Worm (Caenorhabditis elegans) whole organism, L4 larva: ENCODE results near the gene enee-1.

Source experiments
- D1046.2 ChIP-seq: fragments of 200-800 bp; sonication (Bioruptor generic); IDR thresholded peaks from 2 replicates; pipeline ENCODE4 v1.3.6; 2022; ENCODE audit warnings: missing genetic modification characterization, missing compliant biosample characterization
- R02D3.7 ChIP-seq: fragments of 150-350 bp; sonication (generic microtip); optimal IDR thresholded peaks from 3 replicates; lab custom pipeline; 2014; ENCODE audit warnings: missing biosample characterization, missing genetic modification characterization
- T26A8.4 ChIP-seq: fragments of 200-800 bp; sonication (Bioruptor generic); IDR thresholded peaks from 2 replicates; pipeline ENCODE4 v1.3.6; 2022; ENCODE audit warnings: missing genetic modification characterization, missing compliant biosample characterization
- Y48G9A.11 ChIP-seq: fragments of 200-800 bp; sonication (Bioruptor generic); IDR thresholded peaks from 2 replicates; pipeline ENCODE4 v1.3.6; 2022; ENCODE audit warnings: missing genetic modification reagents, missing genetic modification characterization, missing compliant biosample characterization
- attf-4 ChIP-seq: sonication (generic microtip); optimal IDR thresholded peaks from 3 replicates; lab custom pipeline; 2017; ENCODE audit warnings: missing biosample characterization, missing genetic modification characterization
- ceh-28 ChIP-seq: fragments of 150-350 bp; optimal IDR thresholded peaks from 2 replicates; lab custom pipeline; 2014; ENCODE audit warnings: missing biosample characterization, missing genetic modification reagents, missing genetic modification characterization
- ceh-32 ChIP-seq: sonication (generic microtip); optimal IDR thresholded peaks from 2 replicates; lab custom pipeline; 2016; ENCODE audit warnings: mild to moderate bottlenecking, missing genetic modification characterization, missing compliant biosample characterization; ENCODE audit not compliant: poor library complexity
- ceh-44 ChIP-seq: fragments of 200-800 bp; sonication (Bioruptor generic); IDR thresholded peaks from 2 replicates; pipeline ENCODE4 v1.3.6; 2022; ENCODE audit warnings: missing genetic modification reagents, missing genetic modification characterization, missing compliant biosample characterization
- cey-2 ChIP-seq: sonication (generic microtip); optimal IDR thresholded peaks from 3 replicates; lab custom pipeline; 2017; ENCODE audit warnings: missing genetic modification characterization, mild to moderate bottlenecking, missing compliant biosample characterization, antibody characterized with exemption, borderline replicate concordance; ENCODE audit not compliant: insufficient read depth
- daf-16 ChIP-seq, 3 experiments: sonication (generic microtip); optimal IDR thresholded peaks; 2 replicates each; lab custom pipeline; 2016 to 2017; ENCODE audit warnings: missing genetic modification characterization in 3 of 3, missing genetic modification reagents in 3 of 3, mild to moderate bottlenecking in 2 of 3, missing compliant biosample characterization in 2 of 3, missing biosample characterization in 1 of 3, moderate library complexity in 1 of 3
- daf-8 ChIP-seq: fragments of 200-800 bp; sonication (Bioruptor generic); IDR thresholded peaks from 2 replicates; pipeline ENCODE4 v1.3.6; 2022; ENCODE audit warnings: missing genetic modification characterization, missing compliant biosample characterization
- dmd-6 ChIP-seq: fragments of 200-800 bp; sonication (Bioruptor generic); IDR thresholded peaks from 2 replicates; pipeline ENCODE4 v1.3.6; 2022; ENCODE audit warnings: missing genetic modification reagents, missing genetic modification characterization, missing compliant biosample characterization
- dmd-8 ChIP-seq: fragments of 200-800 bp; sonication (Bioruptor generic); IDR thresholded peaks from 2 replicates; pipeline ENCODE4 v1.3.6; 2022; ENCODE audit warnings: missing genetic modification characterization, missing compliant biosample characterization
- egl-43 ChIP-seq: fragments of 200-800 bp; sonication (Bioruptor generic); IDR thresholded peaks from 2 replicates; pipeline ENCODE4 v1.3.6; 2022; ENCODE audit warnings: missing genetic modification reagents, missing genetic modification characterization, missing compliant biosample characterization
- fos-1 ChIP-seq: fragments of 150-350 bp; optimal IDR thresholded peaks from 2 replicates; lab custom pipeline; 2014; ENCODE audit warnings: missing biosample characterization, missing genetic modification characterization
- gei-8 ChIP-seq: fragments of 200-800 bp; sonication (Bioruptor generic); optimal IDR thresholded peaks from 2 replicates; lab custom pipeline; 2018; ENCODE audit warnings: mild to moderate bottlenecking, missing genetic modification characterization, missing compliant biosample characterization
- hif-1 ChIP-seq, 2 experiments: sonication (generic microtip); optimal IDR thresholded peaks; 2 replicates each; lab custom pipeline; 2016 to 2017; ENCODE audit warnings: missing compliant biosample characterization in 2 of 2, missing genetic modification characterization in 2 of 2, missing genetic modification reagents in 2 of 2, missing genotype in 2 of 2, mild to moderate bottlenecking in 1 of 2
- hlh-11 ChIP-seq: fragments of 200-800 bp; sonication (Bioruptor generic); optimal IDR thresholded peaks from 2 replicates; lab custom pipeline; 2018; ENCODE audit warnings: mild to moderate bottlenecking, missing genetic modification characterization, missing compliant biosample characterization
- hlh-30 ChIP-seq: sonication (generic microtip); optimal IDR thresholded peaks from 2 replicates; lab custom pipeline; 2017; ENCODE audit warnings: antibody characterized with exemption, mild to moderate bottlenecking, missing genetic modification characterization, missing compliant biosample characterization; ENCODE audit not compliant: insufficient read depth
- jun-1 ChIP-seq: fragments of 150-350 bp; optimal IDR thresholded peaks from 2 replicates; lab custom pipeline; 2014; ENCODE audit warnings: missing biosample characterization, missing genetic modification reagents, missing genetic modification characterization
- lim-7 ChIP-seq: fragments of 200-800 bp; sonication (Bioruptor generic); IDR thresholded peaks from 2 replicates; pipeline ENCODE4 v1.3.6; 2022; ENCODE audit warnings: missing genetic modification characterization, missing compliant biosample characterization
- lin-13 ChIP-seq: fragments of 150-350 bp; optimal IDR thresholded peaks from 2 replicates; lab custom pipeline; 2014; ENCODE audit warnings: missing biosample characterization, missing genetic modification reagents, missing genetic modification characterization
- lin-15B ChIP-seq: fragments of 150-350 bp; sonication (generic microtip); optimal IDR thresholded peaks from 3 replicates; lab custom pipeline; 2014; ENCODE audit warnings: missing biosample characterization, missing genetic modification characterization
- lin-39 ChIP-seq: fragments of 150-350 bp; optimal IDR thresholded peaks from 2 replicates; lab custom pipeline; 2014; ENCODE audit warnings: missing biosample characterization, missing genetic modification reagents, missing genetic modification characterization
- mdl-1 ChIP-seq, 2 experiments: fragments of 150-350 bp in 1 of 2; sonication (generic microtip) in 1 of 2; optimal IDR thresholded peaks; 2 replicates each; lab custom pipeline; 2014 to 2017; ENCODE audit warnings: missing biosample characterization in 2 of 2, missing genetic modification characterization in 2 of 2
- mes-2 ChIP-seq: sonication (generic microtip); optimal IDR thresholded peaks from 2 replicates; lab custom pipeline; 2016; ENCODE audit warnings: missing genotype, mild to moderate bottlenecking, missing genetic modification characterization, missing compliant biosample characterization; ENCODE audit not compliant: poor library complexity, severe bottlenecking
- nhr-10 ChIP-seq: fragments of 150-350 bp; optimal IDR thresholded peaks from 2 replicates; lab custom pipeline; 2014; ENCODE audit warnings: missing biosample characterization, missing genetic modification characterization
- nhr-102 ChIP-seq: sonication (generic microtip); optimal IDR thresholded peaks from 2 replicates; lab custom pipeline; 2016; ENCODE audit warnings: mild to moderate bottlenecking, missing genetic modification characterization, moderate library complexity, missing compliant biosample characterization
- nhr-237 ChIP-seq: sonication (generic microtip); optimal IDR thresholded peaks from 2 replicates; lab custom pipeline; 2017; ENCODE audit warnings: missing biosample characterization, missing genetic modification characterization
- nhr-42 ChIP-seq: fragments of 200-800 bp; sonication (Bioruptor generic); IDR thresholded peaks from 2 replicates; pipeline ENCODE4 v1.3.6; 2022; ENCODE audit warnings: missing genetic modification characterization, missing compliant biosample characterization
- nhr-48 ChIP-seq: sonication (generic microtip); optimal IDR thresholded peaks from 2 replicates; lab custom pipeline; 2016; ENCODE audit warnings: mild to moderate bottlenecking, missing genetic modification characterization, missing compliant biosample characterization
- nhr-6 ChIP-seq: fragments of 150-350 bp; optimal IDR thresholded peaks from 2 replicates; lab custom pipeline; 2014; ENCODE audit warnings: missing biosample characterization, missing genetic modification characterization
- nhr-76 ChIP-seq: fragments of 150-350 bp; optimal IDR thresholded peaks from 2 replicates; lab custom pipeline; 2014; ENCODE audit warnings: missing biosample characterization, missing genetic modification characterization
- nhr-77 ChIP-seq: fragments of 150-350 bp; optimal IDR thresholded peaks from 2 replicates; lab custom pipeline; 2014; ENCODE audit warnings: missing biosample characterization, missing genetic modification characterization
- pqm-1 ChIP-seq: sonication (generic microtip); optimal IDR thresholded peaks from 2 replicates; lab custom pipeline; 2017; ENCODE audit warnings: missing biosample characterization, missing genetic modification characterization
- rbr-2 ChIP-seq: sonication (generic microtip); optimal IDR thresholded peaks from 2 replicates; lab custom pipeline; 2016; ENCODE audit warnings: missing genotype, missing genetic modification characterization, missing compliant biosample characterization
- saeg-2 ChIP-seq: fragments of 200-800 bp; sonication (Bioruptor generic); IDR thresholded peaks from 2 replicates; pipeline ENCODE4 v1.3.6; 2022; ENCODE audit warnings: missing genetic modification reagents, missing genetic modification characterization, missing compliant biosample characterization
- snpc-4 ChIP-seq: fragments of 150-350 bp; optimal IDR thresholded peaks from 2 replicates; lab custom pipeline; 2014; ENCODE audit warnings: missing biosample characterization, missing genetic modification characterization
- tra-1 ChIP-seq: fragments of 200-800 bp; sonication (Bioruptor generic); IDR thresholded peaks from 2 replicates; pipeline ENCODE4 v1.3.6; 2022; ENCODE audit warnings: missing genetic modification reagents, missing genetic modification characterization, missing compliant biosample characterization
- unc-62 ChIP-seq, 3 experiments: fragments of 150-350 bp in 1 of 3; sonication (generic microtip); optimal IDR thresholded peaks in 2 of 3; peaks in 1 of 3; 1 replicate in 1 of 3; 2 replicates in 2 of 3; lab custom pipeline; 2014 to 2017; ENCODE audit warnings: missing biosample characterization in 3 of 3, missing genetic modification characterization in 3 of 3, missing genetic modification reagents in 3 of 3, missing genotype in 1 of 3
- vab-7 ChIP-seq: fragments of 200-800 bp; sonication (Bioruptor generic); IDR thresholded peaks from 2 replicates; pipeline ENCODE4 v1.3.6; 2022; ENCODE audit warnings: missing genetic modification reagents, missing genetic modification characterization, missing compliant biosample characterization
- zfp-3 ChIP-seq: fragments of 200-800 bp; sonication (Bioruptor generic); conservative IDR thresholded peaks from 2 replicates; pipeline ENCODE4 v1.3.6; 2022; ENCODE audit warnings: missing genetic modification reagents, missing genetic modification characterization, missing compliant biosample characterization
- zip-11 ChIP-seq: fragments of 200-800 bp; sonication (Bioruptor generic); IDR thresholded peaks from 2 replicates; pipeline ENCODE4 v1.3.6; 2022; ENCODE audit warnings: missing genetic modification characterization, missing compliant biosample characterization
- ztf-11 ChIP-seq: fragments of 150-350 bp; optimal IDR thresholded peaks from 2 replicates; lab custom pipeline; 2014; ENCODE audit warnings: missing biosample characterization, missing genetic modification characterization

Gene enee-1

ce11 chrII:50862-51261 is 26.4 kb downstream of the enee-1 start (continued):
- TF ChIP-seq zfp-3 (GFP tag; lab: Robert Waterston, UW) = no peak
- TF ChIP-seq lin-13 = no peak
- TF ChIP-seq Y48G9A.11 (GFP tag; lab: Robert Waterston, UW) = no peak
- no peak for TF ChIP-seq hif-1 (tag; optimal IDR thresholded peaks at IDR 0.05; lab: Kevin White, UChicago)
- no peak for TF ChIP-seq nhr-10 (tag; lab: Kevin White, UChicago)

DNA sequence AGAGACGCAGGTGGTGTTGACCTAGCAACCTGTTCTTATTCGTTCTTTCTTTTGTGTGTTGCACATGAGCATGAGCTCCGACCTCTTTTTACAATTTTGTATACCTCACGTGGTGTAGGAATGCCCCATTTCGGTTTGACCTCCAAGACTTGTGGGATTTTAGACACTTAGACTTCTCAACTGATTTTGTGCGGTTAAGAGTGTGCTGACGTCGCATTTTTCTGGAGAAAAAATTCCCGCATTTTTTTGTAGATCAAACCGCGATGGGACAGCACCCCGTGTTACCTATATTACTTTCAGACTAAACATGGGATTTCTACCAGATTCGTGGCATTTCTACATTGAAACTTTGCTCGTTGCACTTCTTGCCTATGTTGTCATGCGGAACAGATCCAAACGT is 26.9 kb downstream of the enee-1 start, which contains the start of gene sptl-1:
Gene sptl-1, plus strand, starts transcription at position 301 of the 400 bp plus-strand sequence.
- TF ChIP-seq mes-2 (peak; percentile 7), nhr-77 (no peak), vab-7 (GFP tag; lab: Robert Waterston, UW) (no peak)

DNA sequence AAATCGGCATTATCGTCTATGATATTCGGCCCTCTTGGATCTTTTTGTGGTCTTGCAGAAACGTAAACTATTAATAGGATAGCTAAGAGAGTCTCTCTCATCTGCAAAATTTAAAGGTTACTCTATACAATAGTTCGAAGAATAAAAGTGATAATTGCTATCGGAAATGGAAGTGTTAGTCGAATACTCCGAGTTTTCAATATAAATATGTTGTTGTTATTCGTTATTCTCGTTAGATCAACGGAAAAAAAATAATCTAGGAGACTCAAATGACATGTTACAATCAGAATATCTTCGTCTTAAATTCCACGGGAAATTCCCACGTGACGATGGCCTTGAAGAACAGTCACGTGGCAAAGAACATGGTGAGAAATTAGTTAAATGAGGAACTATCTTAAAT is 30.7 kb downstream of the enee-1 start, which contains the start of gene tre-5:
Gene tre-5, minus strand, starts transcription at position 101 of the 400 bp plus-strand sequence.
- TF ChIP-seq hlh-11 = no peak
- TF ChIP-seq hlh-30 (tag; lab: Kevin White, UChicago) = peak; percentile 33
- TF ChIP-seq rbr-2 = no peak
- no peak for TF ChIP-seq nhr-102
- TF ChIP-seq, all 104 proteins: peak for 1

DNA sequence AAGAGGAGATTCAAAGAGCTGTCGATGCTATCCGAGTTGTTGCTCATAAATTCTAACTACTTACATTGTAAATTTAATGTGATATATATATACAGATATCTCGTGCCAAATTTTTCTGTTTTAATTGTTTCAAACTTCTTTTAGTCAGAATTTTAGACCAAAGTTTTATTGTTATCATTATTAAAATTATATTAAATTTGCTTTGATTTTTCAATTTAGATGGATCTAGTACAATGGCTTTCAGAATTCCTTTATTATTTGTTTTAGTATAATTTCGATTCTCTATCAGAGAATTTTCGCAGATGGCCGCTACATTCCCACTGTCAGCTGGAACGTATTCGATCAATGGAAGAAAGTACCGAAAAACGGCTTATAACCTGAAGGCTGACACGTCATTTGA is 32.9 kb downstream of the enee-1 start, which contains the start of gene ascc-1:
Gene ascc-1, plus strand, starts transcription at position 301 of the 400 bp plus-strand sequence.
- TF ChIP-seq ceh-44 (GFP tag; lab: Robert Waterston, UW) (no peak), mdl-1 (tag; optimal IDR thresholded peaks at IDR 0.05; lab: Kevin White, UChicago) (no peak), pqm-1 (tag; lab: Kevin White, UChicago) (no peak), tra-1 (no peak), daf-16 (GFP tag; optimal IDR thresholded peaks at IDR 0.05; lab: Kevin White, UChicago) (no peak), daf-16 (tag; optimal IDR thresholded peaks at IDR 0.05; lab: Kevin White, UChicago) (no peak), fos-1 (no peak), nhr-42 (GFP tag; lab: Robert Waterston, UW) (no peak), nhr-6 (no peak), D1046.2 (no peak), ceh-28 (no peak), nhr-237 (no peak), lin-15B (tag; lab: Kevin White, UChicago) (no peak), saeg-2 (GFP tag; lab: Robert Waterston, UW) (no peak), rbr-2 (no peak)

- 0 out of 2 replicates have a peak, but pooled peaks have one; percentile 3 for TF ChIP-seq dmd-6 (GFP tag; lab: Robert Waterston, UW)
- 0 out of 2 replicates have a peak, but pooled peaks have one; percentile 9 for TF ChIP-seq dmd-8 (GFP tag; lab: Robert Waterston, UW)
- TF ChIP-seq R02D3.7 = no peak
- peak in 1 of 2 experiments; percentile 78 for TF ChIP-seq unc-62 (GFP tag; optimal IDR thresholded peaks at IDR 0.05 in 1 of 2; lab: Kevin White, UChicago)
- no peak for TF ChIP-seq unc-62 (tag; optimal IDR thresholded peaks at IDR 0.05; lab: Kevin White, UChicago)
- no peak for TF ChIP-seq lin-39
- TF ChIP-seq T26A8.4 = no peak
- TF ChIP-seq ceh-32 = no peak
- no peak for TF ChIP-seq nhr-42 (GFP tag; lab: Robert Waterston, UW)
- TF ChIP-seq nhr-10 (tag; lab: Kevin White, UChicago) = no peak
- TF ChIP-seq zip-11 (GFP tag; lab: Robert Waterston, UW) = no peak
- no peak for TF ChIP-seq cey-2 (tag; lab: Kevin White, UChicago)
- TF ChIP-seq nhr-76 (tag; lab: Kevin White, UChicago) = no peak
- TF ChIP-seq snpc-4 (tag; lab: Kevin White, UChicago) = no peak
- TF ChIP-seq ztf-11 (tag; lab: Kevin White, UChicago) = no peak
- TF ChIP-seq jun-1 (tag; lab: Kevin White, UChicago) = no peak
- TF ChIP-seq gei-8 = no peak
- TF ChIP-seq nhr-48 (tag; lab: Kevin White, UChicago) = no peak
- TF ChIP-seq egl-43 (GFP tag; lab: Robert Waterston, UW) = no peak
- TF ChIP-seq attf-4 (tag; lab: Kevin White, UChicago) = no peak
- no peak for TF ChIP-seq ceh-28
- TF ChIP-seq daf-8 (GFP tag; lab: Robert Waterston, UW) = no peak
- no peak for TF ChIP-seq lim-7 (GFP tag; lab: Robert Waterston, UW)
- no peak for TF ChIP-seq hlh-30 (tag; lab: Kevin White, UChicago)
Observed at ce11 chrII:57873-58272, 33.4 kb downstream of the enee-1 start.
